Fruit fly (Drosophila melanogaster) whole organism, pupa: ENCODE results near the gene meso18E.

Source experiments
- CG10348 ChIP-seq: fragments of 200-800 bp; sonication (Bioruptor generic); IDR thresholded peaks from 2 replicates; pipeline ENCODE4 v1.3.6; 2022; ENCODE audit warnings: missing biosample characterization, missing genetic modification characterization
- CG12605 ChIP-seq: fragments of 200-800 bp; sonication (Bioruptor generic); IDR thresholded peaks from 2 replicates; pipeline ENCODE4 v1.3.6; 2022; ENCODE audit warnings: missing biosample characterization, missing genetic modification characterization
- CG13204 ChIP-seq: fragments of 200-800 bp; sonication (Bioruptor generic); optimal IDR thresholded peaks from 2 replicates; lab custom pipeline; 2018; ENCODE audit warnings: missing biosample characterization, mild to moderate bottlenecking, missing genetic modification characterization, moderate library complexity
- CG14655 ChIP-seq: fragments of 200-800 bp; sonication (Bioruptor generic); optimal IDR thresholded peaks from 3 replicates; lab custom pipeline; 2017; ENCODE audit warnings: mild to moderate bottlenecking, missing biosample characterization, missing genetic modification reagents, missing genetic modification characterization
- CG15710 ChIP-seq: fragments of 200-800 bp; sonication (Bioruptor generic); optimal IDR thresholded peaks from 2 replicates; lab custom pipeline; 2018; ENCODE audit warnings: missing biosample characterization, mild to moderate bottlenecking, missing genetic modification characterization, moderate library complexity
- CG17806 ChIP-seq: fragments of 200-800 bp; sonication (Bioruptor generic); optimal IDR thresholded peaks from 2 replicates; lab custom pipeline; 2018; ENCODE audit warnings: missing biosample characterization, mild to moderate bottlenecking, missing genetic modification characterization, moderate library complexity
- CG32121 ChIP-seq: fragments of 200-800 bp; sonication (Bioruptor generic); IDR thresholded peaks from 2 replicates; pipeline ENCODE4 v1.3.6; 2022; ENCODE audit warnings: missing biosample characterization, missing genetic modification characterization
- CG34367 ChIP-seq: fragments of 200-800 bp; sonication (Bioruptor generic); optimal IDR thresholded peaks from 2 replicates; lab custom pipeline; 2018; ENCODE audit warnings: missing biosample characterization, mild to moderate bottlenecking, missing genetic modification characterization
- CG4496 ChIP-seq: fragments of 200-800 bp; sonication (Bioruptor generic); IDR thresholded peaks from 3 replicates; pipeline ENCODE4 v1.3.6; 2022; ENCODE audit warnings: missing biosample characterization, missing genetic modification characterization
- CG8159 ChIP-seq: fragments of 200-800 bp; sonication (Bioruptor generic); optimal IDR thresholded peaks from 3 replicates; lab custom pipeline; 2018; ENCODE audit warnings: missing biosample characterization, mild to moderate bottlenecking, missing genetic modification characterization, moderate library complexity
- CG8301 ChIP-seq: fragments of 200-800 bp; sonication (Bioruptor generic); optimal IDR thresholded peaks from 2 replicates; lab custom pipeline; 2018; ENCODE audit warnings: missing biosample characterization, mild to moderate bottlenecking, missing genetic modification characterization
- CG9948 ChIP-seq: fragments of 200-800 bp; sonication (Bioruptor generic); optimal IDR thresholded peaks from 2 replicates; lab custom pipeline; 2018; ENCODE audit warnings: missing biosample characterization, mild to moderate bottlenecking, missing genetic modification characterization, moderate library complexity
- D1 ChIP-seq: fragments of 200-800 bp; sonication (Bioruptor generic); optimal IDR thresholded peaks from 2 replicates; lab custom pipeline; 2018; ENCODE audit warnings: missing biosample characterization, mild to moderate bottlenecking, missing genetic modification characterization, moderate library complexity
- EcR ChIP-seq: fragments of 200-800 bp; sonication (Bioruptor generic); optimal IDR thresholded peaks from 3 replicates; lab custom pipeline; 2019; ENCODE audit warnings: missing biosample characterization, missing genetic modification characterization, mild to moderate bottlenecking, moderate library complexity, missing genetic modification reagents
- Ets98B ChIP-seq: fragments of 200-800 bp; sonication (Bioruptor generic); IDR thresholded peaks from 2 replicates; pipeline ENCODE4 v1.3.6; 2022; ENCODE audit warnings: missing biosample characterization, missing genetic modification characterization
- Pif1A ChIP-seq: fragments of 200-800 bp; sonication (Bioruptor generic); optimal IDR thresholded peaks from 3 replicates; lab custom pipeline; 2016; ENCODE audit warnings: missing biosample characterization, missing genetic modification characterization
- Pif1B ChIP-seq: fragments of 200-800 bp; sonication (Bioruptor generic); optimal IDR thresholded peaks from 3 replicates; lab custom pipeline; 2016; ENCODE audit warnings: missing biosample characterization, missing genetic modification characterization
- Snoo ChIP-seq: fragments of 200-800 bp; sonication (Bioruptor generic); optimal IDR thresholded peaks from 3 replicates; lab custom pipeline; 2017; ENCODE audit warnings: missing biosample characterization, mild to moderate bottlenecking, missing genetic modification characterization, inconsistent platforms
- fd96Ca ChIP-seq: fragments of 200-800 bp; sonication (Bioruptor generic); IDR thresholded peaks from 3 replicates; pipeline ENCODE4 v1.3.6; 2022; ENCODE audit warnings: missing biosample characterization, missing genetic modification characterization
- gl ChIP-seq: fragments of 200-800 bp; sonication (Bioruptor generic); optimal IDR thresholded peaks from 2 replicates; lab custom pipeline; 2018; ENCODE audit warnings: missing biosample characterization, mild to moderate bottlenecking, missing genetic modification characterization
- rn ChIP-seq: fragments of 200-800 bp; sonication (Bioruptor generic); IDR thresholded peaks from 2 replicates; pipeline ENCODE4 v1.3.6; 2022; ENCODE audit warnings: missing biosample characterization, missing genetic modification characterization

meso18E gene

dm6 chrX:19692951-19693698 lies 19.7 kb downstream of the meso18E start, which contains the start of gene Mer:
Gene Mer, minus strand, starts transcription at chrX:19693500.
- TF ChIP-seq CG15710 (tag; lab: Kevin White, UChicago): peak; percentile 82
- no peak for TF ChIP-seq D1 (tag; lab: Kevin White, UChicago)
- peak; percentile 73; the same call in 1 of the 2 replicates for TF ChIP-seq CG12605 (GFP tag; lab: Robert Waterston, UW)
- no peak for TF ChIP-seq Pif1B (GFP tag; lab: Kevin White, UChicago)
- TF ChIP-seq Pif1A (GFP tag; lab: Kevin White, UChicago): no peak
- no peak for TF ChIP-seq CG13204 (GFP tag; lab: Kevin White, UChicago)
- peak; percentile 93 for TF ChIP-seq CG4496 (GFP tag; lab: Robert Waterston, UW)
- TF ChIP-seq EcR (GFP tag; lab: Kevin White, UChicago): no peak
- peak; percentile 88 for TF ChIP-seq Ets98B (GFP tag; lab: Robert Waterston, UW)
- TF ChIP-seq CG10348: no peak
- peak; percentile 82 for TF ChIP-seq CG8159 (tag; lab: Kevin White, UChicago)
- TF ChIP-seq CG17806 (tag; lab: Kevin White, UChicago): peak; percentile 77
- TF ChIP-seq rn: peak; percentile 66; the same call in 1 of the 2 replicates
- TF ChIP-seq CG32121: peak; percentile 87
- peak; percentile 76 for TF ChIP-seq CG34367
- TF ChIP-seq CG8301: peak; percentile 87
- peak; percentile 76 for TF ChIP-seq CG9948 (tag; lab: Kevin White, UChicago)
- peak; percentile 95 for TF ChIP-seq fd96Ca (GFP tag; lab: Robert Waterston, UW)
- no peak for TF ChIP-seq CG14655 (GFP tag; lab: Kevin White, UChicago)
- TF ChIP-seq gl (tag; lab: Kevin White, UChicago): peak; percentile 79
- peak; percentile 88 for TF ChIP-seq Snoo (tag; lab: Kevin White, UChicago)

dm6 chrX:19690050-19690449 lies 22.8 kb downstream of the meso18E start:
- TF ChIP-seq Pif1A (GFP tag; lab: Kevin White, UChicago) (no peak), CG8159 (tag; lab: Kevin White, UChicago) (no peak), gl (tag; lab: Kevin White, UChicago) (no peak), rn (no peak), CG13204 (GFP tag; lab: Kevin White, UChicago) (no peak), D1 (tag; lab: Kevin White, UChicago) (no peak), EcR (GFP tag; lab: Kevin White, UChicago) (no peak), CG15710 (tag; lab: Kevin White, UChicago) (no peak), CG17806 (tag; lab: Kevin White, UChicago) (no peak), CG4496 (GFP tag; lab: Robert Waterston, UW) (no peak), CG10348 (no peak)

- TF ChIP-seq CG15710 (tag; lab: Kevin White, UChicago) (no peak), CG8159 (tag; lab: Kevin White, UChicago) (no peak), CG14655 (GFP tag; lab: Kevin White, UChicago) (no peak), Pif1B (GFP tag; lab: Kevin White, UChicago) (no peak), D1 (tag; lab: Kevin White, UChicago) (no peak), CG10348 (no peak), CG4496 (GFP tag; lab: Robert Waterston, UW) (no peak), Snoo (tag; lab: Kevin White, UChicago) (no peak), gl (tag; lab: Kevin White, UChicago) (no peak), EcR (GFP tag; lab: Kevin White, UChicago) (no peak), CG32121 (no peak), CG34367 (no peak), CG13204 (GFP tag; lab: Kevin White, UChicago) (no peak), rn (no peak), Pif1A (GFP tag; lab: Kevin White, UChicago) (no peak), CG8301 (no peak), fd96Ca (GFP tag; lab: Robert Waterston, UW) (no peak), Ets98B (GFP tag; lab: Robert Waterston, UW) (no peak)
Measured at dm6 chrX:19688848-19689247, 24.0 kb downstream of the meso18E start, which contains the start of gene CG14227. Gene CG14227, minus strand, starts transcription at chrX:19688948.

- TF ChIP-seq CG10348: 0 out of 2 replicates have a peak, but pooled peaks have one; percentile 10
- no peak for TF ChIP-seq fd96Ca (GFP tag; lab: Robert Waterston, UW)
- TF ChIP-seq CG13204 (GFP tag; lab: Kevin White, UChicago): no peak
- no peak for TF ChIP-seq D1 (tag; lab: Kevin White, UChicago)
- TF ChIP-seq CG32121: peak; percentile 40; the same call in 1 of the 2 replicates
- TF ChIP-seq Ets98B (GFP tag; lab: Robert Waterston, UW): peak; percentile 14; the same call in 1 of the 2 replicates
Measured at dm6 chrX:19684048-19684447, 28.8 kb downstream of the meso18E start.

dm6 chrX:19683040-19683875 lies 29.6 kb downstream of the meso18E start, which contains the start of the genes dome and Ubqn:
Gene dome, minus strand, starts transcription at chrX:19683518.
Gene Ubqn, plus strand, starts transcription at chrX:19683808.
- TF ChIP-seq CG4496 (GFP tag; lab: Robert Waterston, UW) (peak; percentile 29; the same call in 2 of the 3 replicates), gl (tag; lab: Kevin White, UChicago) (no peak), Ets98B (GFP tag; lab: Robert Waterston, UW) (peak; percentile 41; the same call in 1 of the 2 replicates), CG17806 (tag; lab: Kevin White, UChicago) (no peak), CG9948 (tag; lab: Kevin White, UChicago) (no peak), CG13204 (GFP tag; lab: Kevin White, UChicago) (peak; percentile 14), CG10348 (no peak), Snoo (tag; lab: Kevin White, UChicago) (no peak), CG8301 (no peak), fd96Ca (GFP tag; lab: Robert Waterston, UW) (no peak), CG12605 (GFP tag; lab: Robert Waterston, UW) (no peak), EcR (GFP tag; lab: Kevin White, UChicago) (no peak), CG14655 (GFP tag; lab: Kevin White, UChicago) (no peak), CG32121 (no peak), CG15710 (tag; lab: Kevin White, UChicago) (no peak)
